Fruit fly (Drosophila melanogaster) whole organism: ENCODE measurements around the gene smp-30.

Source experiments
- Dll ChIP-seq: fragments of >200 bp; optimal IDR thresholded peaks from 2 replicates; lab custom pipeline; 2017
- psq ChIP-seq: fragments of >200 bp; optimal IDR thresholded peaks from 2 replicates; lab custom pipeline; 2017
- usp ChIP-seq: fragments of >200 bp; optimal IDR thresholded peaks from 2 replicates; lab custom pipeline; 2017; ENCODE audit warnings: missing biosample characterization, missing genetic modification characterization, mixed read lengths

- no peak for TF ChIP-seq psq (lab: Kevin White, UChicago)
- TF ChIP-seq usp (GFP tag; lab: Kevin White, UChicago), result no peak
- TF ChIP-seq Dll (lab: Kevin White, UChicago), result no peak
Observed at dm6 chr3R:14707703-14708643, 43.1 kb downstream of the smp-30 start.
